Worm (Caenorhabditis elegans): ENCODE data around the gene F18E3.13.

F18E3.13 gene

DNA sequence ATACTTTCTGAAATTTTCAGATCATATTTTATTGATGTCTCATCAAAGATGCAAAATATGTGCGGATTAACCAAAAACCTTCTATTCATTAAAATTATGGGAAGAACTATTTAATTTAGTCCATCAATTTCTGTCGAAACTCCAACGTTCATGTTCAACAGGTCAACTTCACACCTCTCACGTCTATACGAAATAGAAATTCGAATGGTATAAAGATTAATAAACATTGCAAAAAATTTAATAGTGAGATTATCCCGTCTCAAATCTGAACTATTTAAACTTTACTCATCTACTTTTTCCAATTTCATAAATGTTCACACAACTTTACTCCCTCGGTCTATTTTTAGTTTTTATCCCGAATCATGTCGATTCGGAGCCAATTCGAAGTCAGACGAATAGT, 6.4 kb upstream of the F18E3.13 start, which contains the start of gene R13D7.2:
Gene R13D7.2 (plus strand): TSS at position 301 of the 400 bp plus-strand sequence.
- TF ChIP-seq tra-4 (tag; optimal IDR thresholded peaks at IDR 0.05) = no peak
- TF ChIP-seq ceh-13 (GFP tag; optimal IDR thresholded peaks at IDR 0.05) = no peak
- TF ChIP-seq flt-1 (GFP tag; IDR thresholded peaks at IDR 0.05) = no peak
- no peak for TF ChIP-seq F13C5.2 (tag; optimal IDR thresholded peaks at IDR 0.05)
- no peak for TF ChIP-seq B0310.2 (tag; optimal IDR thresholded peaks at IDR 0.05)
- no peak for TF ChIP-seq sea-1 (GFP tag; conservative IDR thresholded peaks at IDR 0.05)
- TF ChIP-seq pes-1 (GFP tag; IDR thresholded peaks at IDR 0.05) = no peak
- no peak for TF ChIP-seq tbx-11 (GFP tag; IDR thresholded peaks at IDR 0.05)

- no peak for TF ChIP-seq hnd-1 (tag; optimal IDR thresholded peaks at IDR 0.05)
- TF ChIP-seq tbx-11 (GFP tag; IDR thresholded peaks at IDR 0.05) = no peak
Measured at ce11 chrV:7411695-7412094, 4.3 kb upstream of the F18E3.13 start, which contains the start of gene str-41. TSS of gene str-41 (plus strand) at chrV:7411995.

ce11 chrV:7413107-7413774, 2.7 kb upstream of the F18E3.13 start, which contains the start of gene F18E3.11:
TSS of gene F18E3.11 (plus strand) at chrV:7413482.
- TF ChIP-seq scrt-1 (GFP tag; IDR thresholded peaks at IDR 0.05) (no peak), B0310.2 (tag; optimal IDR thresholded peaks at IDR 0.05) (no peak), hmg-4 (GFP tag; optimal IDR thresholded peaks at IDR 0.05) (no peak), sea-1 (GFP tag; conservative IDR thresholded peaks at IDR 0.05) (no peak), ceh-36 (tag; optimal IDR thresholded peaks at IDR 0.05) (no peak), tra-4 (tag; optimal IDR thresholded peaks at IDR 0.05) (no peak), hnd-1 (tag; optimal IDR thresholded peaks at IDR 0.05) (no peak), aly-1 (tag; optimal IDR thresholded peaks at IDR 0.05) (no peak), tbx-11 (GFP tag; IDR thresholded peaks at IDR 0.05) (no peak)

DNA sequence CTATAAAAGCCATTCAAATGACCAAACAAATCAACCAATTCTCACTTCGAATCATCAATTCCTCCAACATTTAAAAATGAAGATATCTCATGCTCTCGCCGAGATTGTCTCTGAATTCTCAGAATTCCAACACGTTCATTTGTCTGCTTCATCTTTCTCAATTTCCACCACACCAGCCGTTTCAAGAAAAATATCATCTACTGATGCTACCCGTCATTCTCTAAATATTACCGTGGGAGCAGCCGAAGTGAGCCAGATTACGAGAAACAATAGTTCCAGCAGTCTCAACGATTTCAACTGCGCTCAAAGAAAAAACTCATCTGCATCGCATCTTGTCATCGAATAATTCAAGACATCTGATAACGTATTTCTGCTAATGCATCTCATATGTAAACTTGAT, 1.1 kb upstream of the F18E3.13 start, which contains the start of gene F18E3.12:
Gene F18E3.12 (plus strand): TSS at position 77 of the 400 bp plus-strand sequence.
- TF ChIP-seq flt-1 (GFP tag; IDR thresholded peaks at IDR 0.05) = no peak
- no peak for TF ChIP-seq tbx-37 (GFP tag; conservative IDR thresholded peaks at IDR 0.05)
- no peak for TF ChIP-seq aly-1 (tag; optimal IDR thresholded peaks at IDR 0.05)
- no peak for TF ChIP-seq ama-1 (optimal IDR thresholded peaks at IDR 0.05)
- no peak for TF ChIP-seq B0310.2 (tag; optimal IDR thresholded peaks at IDR 0.05)
- TF ChIP-seq ets-7 (tag; optimal IDR thresholded peaks at IDR 0.05) = no peak
- TF ChIP-seq ceh-36 (tag; optimal IDR thresholded peaks at IDR 0.05) = no peak
- no peak for TF ChIP-seq F13C5.2 (tag; optimal IDR thresholded peaks at IDR 0.05)

DNA sequence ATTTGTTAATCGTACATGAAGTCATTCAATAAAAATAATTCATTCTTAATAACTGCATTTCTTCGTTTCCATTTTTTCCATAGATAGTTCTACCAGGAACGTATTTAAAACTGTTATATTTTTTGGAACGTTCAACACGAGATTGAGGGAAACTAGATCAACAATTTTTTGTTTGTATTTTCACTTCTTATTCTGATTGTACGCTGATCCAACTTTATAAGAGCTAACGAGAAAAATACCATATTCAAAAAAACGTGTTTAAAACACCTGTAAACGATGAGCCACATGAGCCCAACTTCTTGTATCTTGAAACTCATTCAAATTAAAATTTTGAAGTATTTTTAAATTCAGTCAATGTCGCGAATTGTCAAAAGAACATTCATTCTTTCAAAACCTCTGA, 605 bp downstream of the F18E3.13 start:
- TF ChIP-seq F13C5.2 (tag; optimal IDR thresholded peaks at IDR 0.05) (no peak), tbx-37 (GFP tag; conservative IDR thresholded peaks at IDR 0.05) (no peak), hmg-4 (GFP tag; optimal IDR thresholded peaks at IDR 0.05) (no peak), scrt-1 (GFP tag; IDR thresholded peaks at IDR 0.05) (no peak)

ce11 chrV:7417018-7417716, 1.2 kb downstream of the F18E3.13 start, which contains the start of gene srw-67:
TSS of gene srw-67 (plus strand) at chrV:7417660.
- TF ChIP-seq pes-1 (GFP tag; IDR thresholded peaks at IDR 0.05) = no peak
- no peak for TF ChIP-seq scrt-1 (GFP tag; IDR thresholded peaks at IDR 0.05)
- TF ChIP-seq tbx-37 (GFP tag; conservative IDR thresholded peaks at IDR 0.05) = no peak
- TF ChIP-seq flt-1 (GFP tag; IDR thresholded peaks at IDR 0.05) = no peak
- no peak for TF ChIP-seq ama-1 (optimal IDR thresholded peaks at IDR 0.05)
- no peak for TF ChIP-seq F13C5.2 (tag; optimal IDR thresholded peaks at IDR 0.05)
- no peak for TF ChIP-seq B0310.2 (tag; optimal IDR thresholded peaks at IDR 0.05)
- TF ChIP-seq sea-1 (GFP tag; conservative IDR thresholded peaks at IDR 0.05) = no peak
- no peak for TF ChIP-seq ets-7 (tag; optimal IDR thresholded peaks at IDR 0.05)

ce11 chrV:7420162-7420561, 4.2 kb downstream of the F18E3.13 start, which contains the start of gene srxa-4:
TSS of gene srxa-4 (plus strand) at chrV:7420462.
- TF ChIP-seq tra-4 (tag; optimal IDR thresholded peaks at IDR 0.05) (no peak), ama-1 (optimal IDR thresholded peaks at IDR 0.05) (no peak), tbx-11 (GFP tag; IDR thresholded peaks at IDR 0.05) (no peak), ceh-36 (tag; optimal IDR thresholded peaks at IDR 0.05) (no peak), hnd-1 (tag; optimal IDR thresholded peaks at IDR 0.05) (no peak), scrt-1 (GFP tag; IDR thresholded peaks at IDR 0.05) (no peak), sea-1 (GFP tag; conservative IDR thresholded peaks at IDR 0.05) (no peak), B0310.2 (tag; optimal IDR thresholded peaks at IDR 0.05) (no peak), pes-1 (GFP tag; IDR thresholded peaks at IDR 0.05) (no peak)

ce11 chrV:7424336-7424735, 8.4 kb downstream of the F18E3.13 start, which contains the start of gene F18E3.10:
TSS of gene F18E3.10 (minus strand) at chrV:7424436.
- TF ChIP-seq F13C5.2 (tag; optimal IDR thresholded peaks at IDR 0.05) (no peak), scrt-1 (GFP tag; IDR thresholded peaks at IDR 0.05) (no peak), tra-4 (tag; optimal IDR thresholded peaks at IDR 0.05) (no peak), hmbx-1 (tag; optimal IDR thresholded peaks at IDR 0.05) (no peak), ama-1 (optimal IDR thresholded peaks at IDR 0.05) (no peak), ets-7 (tag; optimal IDR thresholded peaks at IDR 0.05) (no peak), ceh-36 (tag; optimal IDR thresholded peaks at IDR 0.05) (no peak), hmg-4 (GFP tag; optimal IDR thresholded peaks at IDR 0.05) (no peak), flt-1 (GFP tag; IDR thresholded peaks at IDR 0.05) (no peak), hnd-1 (tag; optimal IDR thresholded peaks at IDR 0.05) (no peak), ceh-13 (GFP tag; optimal IDR thresholded peaks at IDR 0.05) (no peak), tbx-11 (GFP tag; IDR thresholded peaks at IDR 0.05) (no peak), aly-1 (tag; optimal IDR thresholded peaks at IDR 0.05) (no peak), tbx-37 (GFP tag; conservative IDR thresholded peaks at IDR 0.05) (no peak), B0310.2 (tag; optimal IDR thresholded peaks at IDR 0.05) (no peak), sea-1 (GFP tag; conservative IDR thresholded peaks at IDR 0.05) (no peak), pes-1 (GFP tag; IDR thresholded peaks at IDR 0.05) (no peak)
